Fruit fly (Drosophila melanogaster): ENCODE results near the gene CG12716.

The CG12716 gene

DNA sequence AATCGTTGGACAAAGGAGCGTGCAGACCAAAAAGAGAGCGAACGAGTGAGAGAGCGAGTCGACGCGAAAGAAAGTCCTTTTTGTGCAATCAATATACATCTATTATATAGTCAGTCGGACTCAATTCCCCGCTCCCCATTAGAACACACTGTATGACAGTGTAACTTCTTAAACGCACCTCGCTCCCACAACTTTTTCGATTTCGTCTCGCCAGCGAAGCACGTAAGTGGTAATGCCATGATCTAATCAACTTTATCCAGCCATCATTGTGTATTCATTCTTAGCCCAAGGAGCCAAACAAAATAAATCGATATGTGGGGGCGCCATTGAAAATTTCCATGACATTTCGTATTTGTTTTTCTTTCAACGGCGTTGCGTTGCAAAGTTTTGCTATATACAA is 37.0 kb downstream of the CG12716 start:
- TF ChIP-seq onecut (GFP tag; IDR thresholded peaks at IDR 0.05) (peak; percentile 49; the same call in 1 of the 2 replicates), CG1233 (GFP tag; optimal IDR thresholded peaks at IDR 0.05) (no peak), Ets65A (GFP tag) (peak; percentile 58), CG18476 (GFP tag; optimal IDR thresholded peaks at IDR 0.05) (peak; percentile 66)

DNA sequence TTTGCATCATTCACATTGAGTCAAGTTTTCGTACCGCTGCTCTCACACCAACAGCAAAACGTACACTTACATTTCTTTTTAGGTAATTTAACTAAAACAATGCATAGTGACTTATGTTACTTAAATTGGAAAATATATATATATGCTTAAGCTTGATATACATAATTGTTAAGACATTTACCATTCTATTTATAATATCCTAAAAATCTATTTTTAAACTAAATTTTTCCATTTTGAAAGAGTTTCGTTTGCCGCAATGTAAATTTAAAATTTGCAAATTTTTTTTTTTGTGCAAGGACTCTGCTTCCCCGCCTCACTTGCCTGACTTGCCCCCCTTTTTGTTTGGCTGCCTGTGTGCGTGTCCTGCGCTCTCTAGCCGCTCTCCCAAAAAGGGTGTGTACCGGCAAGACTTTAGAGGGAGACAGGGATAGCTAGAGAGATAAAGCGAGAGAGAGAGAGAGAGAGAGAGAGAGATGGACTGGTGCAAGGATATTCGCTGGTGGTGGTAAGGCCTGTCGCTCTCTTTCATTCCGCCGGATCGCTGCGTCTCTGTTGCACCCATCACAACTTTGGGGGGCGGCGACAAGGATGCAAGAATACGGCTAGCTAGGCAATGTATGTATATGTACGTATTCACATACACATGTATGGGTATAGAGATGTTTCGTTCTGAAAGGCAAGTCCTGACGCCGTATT is 38.1 kb downstream of the CG12716 start:
- no peak for TF ChIP-seq sc (optimal IDR thresholded peaks at IDR 0.05)
- no peak for TF ChIP-seq sc (GFP tag; optimal IDR thresholded peaks at IDR 0.05)
- TF ChIP-seq Dek (tag; optimal IDR thresholded peaks at IDR 0.05): peak; percentile 28
- peak; percentile 73 for TF ChIP-seq CG7839 (tag; optimal IDR thresholded peaks at IDR 0.05)
- no peak for TF ChIP-seq Side (GFP tag; optimal IDR thresholded peaks at IDR 0.05)
- TF ChIP-seq NfI (GFP tag; optimal IDR thresholded peaks at IDR 0.05): peak; percentile 4
- TF ChIP-seq E2f2 (GFP tag; IDR thresholded peaks at IDR 0.05): peak; percentile 29; the same call in 1 of the 2 replicates
- peak; percentile 55 for TF ChIP-seq cwo (GFP tag; optimal IDR thresholded peaks at IDR 0.05)
- TF ChIP-seq Fer1 (GFP tag; optimal IDR thresholded peaks at IDR 0.05): peak; percentile 64
- peak; percentile 12 for TF ChIP-seq sug (tag; optimal IDR thresholded peaks at IDR 0.05)
- TF ChIP-seq E2f1 (GFP tag; IDR thresholded peaks at IDR 0.05): peak; percentile 47
- TF ChIP-seq CG12659 (GFP tag; optimal IDR thresholded peaks at IDR 0.05): peak; percentile 29
- TF ChIP-seq pfk (GFP tag; optimal IDR thresholded peaks at IDR 0.05): no peak
- peak; percentile 24 for TF ChIP-seq CG13894 (tag; optimal IDR thresholded peaks at IDR 0.05)
- no peak for TF ChIP-seq br (optimal IDR thresholded peaks at IDR 0.05)
- peak in 1 of 2 experiments; percentile 45 for TF ChIP-seq insv (GFP tag; optimal IDR thresholded peaks at IDR 0.05)
- TF ChIP-seq CrebB (tag; optimal IDR thresholded peaks at IDR 0.05): no peak
- TF ChIP-seq cg (GFP tag; optimal IDR thresholded peaks at IDR 0.05): peak; percentile 89
- no peak for TF ChIP-seq CG16863 (GFP tag; optimal IDR thresholded peaks at IDR 0.05)
- peak; percentile 59 for TF ChIP-seq Sox100B (GFP tag; optimal IDR thresholded peaks at IDR 0.05)
- TF ChIP-seq crol (GFP tag; IDR thresholded peaks at IDR 0.05): peak; percentile 46; the same call in 1 of the 2 replicates
- TF ChIP-seq CG17359 (tag; optimal IDR thresholded peaks at IDR 0.05): peak; percentile 66
- TF ChIP-seq CG3847 (GFP tag; IDR thresholded peaks at IDR 0.05): 0 out of 2 replicates have a peak, but pooled peaks have one; percentile 10
- TF ChIP-seq CG31441 (GFP tag; IDR thresholded peaks at IDR 0.05): peak; percentile 70
- TF ChIP-seq CG7556 (GFP tag; optimal IDR thresholded peaks at IDR 0.05): peak; percentile 69
- TF ChIP-seq Hmr (GFP tag; optimal IDR thresholded peaks at IDR 0.05): peak; percentile 72
- peak; percentile 34 for TF ChIP-seq bcd (GFP tag; optimal IDR thresholded peaks at IDR 0.05)
- TF ChIP-seq HLH4C (GFP tag; IDR thresholded peaks at IDR 0.05; ENCODE audit: partially characterized antibody): no peak
- 0 out of 2 replicates have a peak, but pooled peaks have one; percentile 15 for TF ChIP-seq Awh (GFP tag; IDR thresholded peaks at IDR 0.05)
- peak; percentile 6 for TF ChIP-seq org-1 (GFP tag; optimal IDR thresholded peaks at IDR 0.05)
- TF ChIP-seq Xrp1 (GFP tag; IDR thresholded peaks at IDR 0.05): no peak
- peak; percentile 73 for TF ChIP-seq row (GFP tag; IDR thresholded peaks at IDR 0.05)
- no peak for TF ChIP-seq prd (optimal IDR thresholded peaks at IDR 0.05)
- TF ChIP-seq prd (GFP tag; IDR thresholded peaks at IDR 0.05): peak; percentile 35; the same call in 1 of the 3 replicates
- peak; percentile 28 for TF ChIP-seq scrt (GFP tag; optimal IDR thresholded peaks at IDR 0.05)
- peak; percentile 39 for TF ChIP-seq CG14710 (tag; optimal IDR thresholded peaks at IDR 0.05)
- TF ChIP-seq Blimp-1 (GFP tag; optimal IDR thresholded peaks at IDR 0.05): peak; percentile 49
- TF ChIP-seq CG8359 (GFP tag; optimal IDR thresholded peaks at IDR 0.05; ENCODE audit: borderline replicate concordance): no peak
- TF ChIP-seq CG12391 (tag; optimal IDR thresholded peaks at IDR 0.05): peak; percentile 53
- TF ChIP-seq CG10462 (GFP tag; optimal IDR thresholded peaks at IDR 0.05): no peak
- TF ChIP-seq CG10979 (tag; optimal IDR thresholded peaks at IDR 0.05): peak; percentile 60
- TF ChIP-seq CG10543 (GFP tag; optimal IDR thresholded peaks at IDR 0.05): no peak
- peak; percentile 13 for TF ChIP-seq sd (tag; optimal IDR thresholded peaks at IDR 0.05)
- no peak for TF ChIP-seq CG12071 (GFP tag; optimal IDR thresholded peaks at IDR 0.05)
